Fruit fly (Drosophila melanogaster): ENCODE measurements around the gene kek6.
A peak's percentile ranks its signal among the peaks of the same experiment; 100 is the strongest.

Gene kek6

DNA sequence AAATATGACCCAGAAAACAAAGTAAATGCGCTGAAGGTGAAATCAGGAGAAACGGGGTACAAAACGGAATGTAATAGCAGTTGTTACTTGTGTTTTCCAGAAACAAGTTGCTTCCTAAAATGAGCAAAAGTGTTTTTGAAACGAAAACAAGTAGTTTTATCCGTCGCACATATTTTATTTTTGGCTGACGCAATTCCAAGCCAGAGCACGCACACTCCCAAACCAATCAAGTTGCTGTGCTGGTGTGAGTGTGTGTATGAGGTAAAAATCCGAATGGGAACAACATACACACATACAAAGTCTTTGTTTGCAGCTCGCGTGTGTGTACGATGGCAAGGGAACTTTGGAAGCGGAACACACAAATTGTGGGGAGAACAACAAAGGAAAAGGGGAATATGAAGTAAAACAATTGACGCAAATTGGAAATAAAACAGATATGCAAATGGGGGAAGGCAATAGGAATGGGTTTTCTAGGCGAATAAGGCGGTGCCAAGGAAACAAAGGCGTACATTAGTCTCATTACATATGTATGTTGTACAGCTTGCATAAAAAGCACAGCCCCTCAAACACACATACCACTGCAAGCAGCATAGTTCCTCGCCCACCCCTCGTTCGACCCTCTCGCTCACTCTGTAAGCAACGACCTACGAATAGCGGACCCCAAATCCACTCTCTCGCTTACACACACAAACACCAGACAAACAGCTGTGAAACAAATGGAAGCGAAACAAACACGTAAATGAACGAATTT is 13.3 kb upstream of the kek6 start:
- TF ChIP-seq EcR (GFP tag; optimal IDR thresholded peaks at IDR 0.05) (peak; percentile 36), CG13204 (GFP tag; optimal IDR thresholded peaks at IDR 0.05) (no peak), gl (tag; optimal IDR thresholded peaks at IDR 0.05) (peak; percentile 19), CG15710 (tag; optimal IDR thresholded peaks at IDR 0.05) (peak; percentile 5), CG14655 (GFP tag; optimal IDR thresholded peaks at IDR 0.05) (no peak), CG8159 (tag; optimal IDR thresholded peaks at IDR 0.05) (peak; percentile 8), CG34367 (tag; optimal IDR thresholded peaks at IDR 0.05) (no peak)

DNA sequence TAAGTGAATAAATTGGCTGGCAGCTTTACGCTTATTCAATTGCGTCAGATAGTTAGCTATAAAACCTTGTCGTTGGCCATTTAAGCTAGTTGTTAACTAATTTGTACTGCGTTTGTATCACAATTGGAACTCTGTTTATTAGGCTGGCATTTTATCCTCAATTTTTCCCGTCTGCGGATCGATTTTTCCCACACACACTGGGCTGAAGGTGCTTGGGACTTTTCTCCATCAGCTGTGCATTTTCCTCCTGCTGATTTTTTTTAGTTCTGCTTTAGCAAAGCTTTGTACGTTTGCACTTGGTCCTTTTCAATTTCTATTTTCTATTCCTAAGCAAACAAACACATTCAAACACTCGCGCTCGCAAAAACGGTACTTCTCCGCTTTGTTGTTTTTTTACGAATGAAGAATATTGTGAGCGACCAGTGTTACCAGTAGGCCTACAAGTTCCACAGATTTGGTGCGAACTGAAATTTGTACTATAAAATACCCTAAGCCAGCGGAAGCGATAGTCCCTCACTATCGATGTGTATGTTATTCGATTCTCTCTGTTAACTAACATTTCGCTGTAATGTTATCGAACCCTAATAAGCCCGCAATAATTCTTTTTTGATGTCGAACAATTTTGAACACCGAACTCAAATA is 12.4 kb upstream of the kek6 start:
- TF ChIP-seq CG34367 (tag; optimal IDR thresholded peaks at IDR 0.05) (no peak), D1 (tag; optimal IDR thresholded peaks at IDR 0.05) (no peak), fd96Ca (GFP tag; IDR thresholded peaks at IDR 0.05) (no peak), CG8159 (tag; optimal IDR thresholded peaks at IDR 0.05) (peak; percentile 13), rn (GFP tag; IDR thresholded peaks at IDR 0.05) (no peak), Pif1A (GFP tag; optimal IDR thresholded peaks at IDR 0.05) (peak; percentile 20), CG17806 (tag; optimal IDR thresholded peaks at IDR 0.05) (peak; percentile 8), CG10348 (GFP tag; IDR thresholded peaks at IDR 0.05) (no peak), CG14655 (GFP tag; optimal IDR thresholded peaks at IDR 0.05) (no peak)

DNA sequence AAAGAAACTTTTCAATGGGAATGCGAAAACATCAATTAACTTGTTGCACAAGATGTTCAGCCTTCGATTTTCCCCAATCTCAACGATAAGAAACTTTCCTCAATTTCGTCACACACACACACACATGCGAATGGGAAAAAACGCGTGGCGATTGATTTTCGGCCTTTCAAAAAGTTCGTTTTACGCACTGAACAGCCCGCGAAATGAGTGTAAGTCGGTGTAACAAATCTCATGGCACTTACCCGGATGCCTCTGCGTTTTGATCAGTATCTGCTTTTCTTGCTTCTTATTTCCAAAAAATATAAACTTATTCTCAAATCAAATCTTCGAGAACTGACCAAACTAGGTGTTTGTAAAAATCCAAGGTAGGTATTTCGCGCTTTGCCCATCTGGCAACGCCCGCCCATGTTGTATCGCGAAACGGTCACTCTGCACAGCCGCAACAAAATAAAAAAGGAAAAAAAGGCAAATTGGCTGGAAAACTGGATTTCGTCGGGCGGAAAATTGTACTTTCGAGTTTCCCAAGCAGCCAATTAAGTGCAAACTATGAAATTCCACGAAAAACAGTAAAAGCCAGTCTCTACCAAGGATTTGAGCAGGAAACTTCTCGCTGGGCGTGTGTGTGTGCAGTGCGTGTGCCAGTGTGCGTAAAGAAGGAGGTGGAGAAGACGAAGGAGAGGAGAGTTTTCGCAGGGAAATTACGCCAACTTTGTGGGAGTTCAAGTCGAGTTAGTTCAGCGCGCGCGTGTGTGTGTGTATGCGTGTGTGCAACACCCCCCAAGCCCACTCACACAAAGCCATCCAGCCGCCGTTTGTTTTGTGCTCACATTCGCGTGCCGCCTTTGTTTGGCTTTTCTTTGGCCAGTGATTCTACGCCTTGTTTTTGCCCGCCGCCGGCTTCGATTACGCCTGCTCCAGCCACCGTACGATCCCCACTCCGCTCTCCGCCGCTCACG is 11.0 kb upstream of the kek6 start, which contains the start of gene Med:
Gene Med, plus strand, starts transcription at position 408 of the 956 bp plus-strand sequence.
- TF ChIP-seq CG8159 (tag; optimal IDR thresholded peaks at IDR 0.05) (peak; percentile 17), CG34367 (tag; optimal IDR thresholded peaks at IDR 0.05) (peak; percentile 25), CG15710 (tag; optimal IDR thresholded peaks at IDR 0.05) (peak; percentile 28), EcR (GFP tag; optimal IDR thresholded peaks at IDR 0.05) (peak; percentile 81), CG13204 (GFP tag; optimal IDR thresholded peaks at IDR 0.05) (peak; percentile 27), CG14655 (GFP tag; optimal IDR thresholded peaks at IDR 0.05) (peak; percentile 49), rn (GFP tag; IDR thresholded peaks at IDR 0.05) (no peak), gl (tag; optimal IDR thresholded peaks at IDR 0.05) (peak; percentile 21), fd96Ca (GFP tag; IDR thresholded peaks at IDR 0.05) (no peak), CG9948 (tag; optimal IDR thresholded peaks at IDR 0.05) (peak; percentile 5)

DNA sequence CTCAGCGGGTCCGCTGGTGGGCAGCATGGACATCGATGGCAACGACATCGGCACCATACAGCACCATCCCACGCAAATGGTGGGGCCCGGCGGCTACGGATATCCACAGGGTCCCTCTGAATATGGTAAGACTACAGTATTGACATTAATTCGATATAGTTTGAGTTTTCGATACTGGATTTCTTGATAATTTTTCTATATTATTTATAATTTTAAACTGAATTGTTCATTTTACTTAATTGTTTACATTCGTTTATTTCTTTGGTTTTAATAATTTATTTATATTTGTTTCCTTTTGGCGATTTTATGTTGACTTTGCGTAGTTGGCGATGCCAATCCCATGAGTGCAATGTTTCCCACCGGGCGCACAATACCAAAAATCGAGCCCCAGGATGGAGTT is 9.4 kb upstream of the kek6 start, which contains the start of gene CycG:
Gene CycG, minus strand, starts transcription at position 101 of the 400 bp plus-strand sequence.
- TF ChIP-seq CG10348 (GFP tag; IDR thresholded peaks at IDR 0.05) (no peak), fd96Ca (GFP tag; IDR thresholded peaks at IDR 0.05) (no peak), CG34367 (tag; optimal IDR thresholded peaks at IDR 0.05) (no peak)

DNA sequence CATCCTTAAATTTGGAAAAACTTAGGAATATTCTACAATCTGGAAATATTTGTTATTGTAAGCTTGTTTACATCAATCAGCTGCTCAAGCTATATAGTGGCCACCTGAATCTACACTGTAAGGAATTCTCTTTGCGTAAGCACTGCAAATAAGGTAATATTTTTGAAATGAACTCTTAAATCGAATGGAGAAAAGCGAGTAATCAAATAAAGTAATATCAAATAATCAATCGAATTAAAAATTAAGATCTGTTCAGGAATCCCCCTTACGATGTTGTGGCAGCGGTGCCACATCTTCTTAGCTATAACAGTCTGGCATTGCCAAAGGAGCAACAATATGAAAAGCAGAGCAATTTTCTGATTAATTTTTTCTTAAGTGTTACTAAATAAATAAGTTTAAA is 5.9 kb upstream of the kek6 start, which contains the start of the genes Mnat9 and CG1792:
Gene Mnat9, minus strand, starts transcription at position 160 of the 400 bp plus-strand sequence.
Gene CG1792, plus strand, starts transcription at position 303 of the 400 bp plus-strand sequence.
- TF ChIP-seq Ets98B (GFP tag; IDR thresholded peaks at IDR 0.05) (peak; percentile 99), Snoo (tag; optimal IDR thresholded peaks at IDR 0.05) (peak; percentile 98), CG34367 (tag; optimal IDR thresholded peaks at IDR 0.05) (peak; percentile 99), fd96Ca (GFP tag; IDR thresholded peaks at IDR 0.05) (peak; percentile 99), CG8301 (tag; optimal IDR thresholded peaks at IDR 0.05) (peak; percentile 99), CG17806 (tag; optimal IDR thresholded peaks at IDR 0.05) (peak; percentile 99), CG10348 (GFP tag; IDR thresholded peaks at IDR 0.05) (peak; percentile 95), CG14655 (GFP tag; optimal IDR thresholded peaks at IDR 0.05) (peak; percentile 98), CG12605 (GFP tag; IDR thresholded peaks at IDR 0.05) (peak; percentile 99), Pif1B (GFP tag; optimal IDR thresholded peaks at IDR 0.05) (peak; percentile 98), rn (GFP tag; IDR thresholded peaks at IDR 0.05) (peak; percentile 99), CG8159 (tag; optimal IDR thresholded peaks at IDR 0.05) (peak; percentile 98), gl (tag; optimal IDR thresholded peaks at IDR 0.05) (peak; percentile 96), EcR (GFP tag; optimal IDR thresholded peaks at IDR 0.05) (peak; percentile 51), CG32121 (GFP tag; IDR thresholded peaks at IDR 0.05) (peak; percentile 99), Pif1A (GFP tag; optimal IDR thresholded peaks at IDR 0.05) (peak; percentile 98), CG9948 (tag; optimal IDR thresholded peaks at IDR 0.05) (peak; percentile 99), CG15710 (tag; optimal IDR thresholded peaks at IDR 0.05) (peak; percentile 98), D1 (tag; optimal IDR thresholded peaks at IDR 0.05) (no peak), CG4496 (GFP tag; IDR thresholded peaks at IDR 0.05) (peak; percentile 100), CG13204 (GFP tag; optimal IDR thresholded peaks at IDR 0.05) (peak; percentile 88)

Data from whole organism, pupa.